Fruit fly (Drosophila melanogaster): Measurements from ENCODE around the gene CG13282.

Gene CG13282

DNA sequence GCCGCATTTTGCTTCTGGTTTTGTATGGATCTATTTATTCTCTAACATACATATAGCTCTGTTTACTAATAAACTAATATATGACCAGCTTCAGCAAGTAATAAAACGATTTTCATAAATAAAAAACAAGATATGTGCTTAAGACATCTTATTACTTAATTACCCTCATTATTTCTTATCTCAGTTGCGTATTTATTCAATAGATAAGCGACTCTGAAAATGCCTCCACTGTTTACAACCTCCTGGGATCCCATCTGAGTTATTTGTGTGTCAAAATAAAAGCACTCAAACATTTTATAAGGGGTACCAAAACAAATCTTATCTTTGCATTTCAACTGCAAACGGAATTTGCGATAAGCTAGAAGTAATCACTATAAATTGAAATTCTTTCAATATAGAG, 14.6 kb downstream of the CG13282 start (continued):
- TF ChIP-seq Myb (GFP tag; optimal IDR thresholded peaks at IDR 0.05) (no peak), CG13624 (GFP tag; optimal IDR thresholded peaks at IDR 0.05) (no peak), CHES-1-like (GFP tag; optimal IDR thresholded peaks at IDR 0.05) (no peak), Hmx (GFP tag; optimal IDR thresholded peaks at IDR 0.05) (no peak), CG3281 (GFP tag; optimal IDR thresholded peaks at IDR 0.05) (peak; percentile 65), CoRest (tag; optimal IDR thresholded peaks at IDR 0.05) (no peak), Max (GFP tag; optimal IDR thresholded peaks at IDR 0.05) (no peak), CG17359 (tag; optimal IDR thresholded peaks at IDR 0.05) (peak; percentile 14), CG11560 (tag; IDR thresholded peaks at IDR 0.05) (no peak), ind (GFP tag; optimal IDR thresholded peaks at IDR 0.05) (no peak), CG10209 (GFP tag; optimal IDR thresholded peaks at IDR 0.05) (no peak), repo (GFP tag; optimal IDR thresholded peaks at IDR 0.05) (no peak), lbe (GFP tag; optimal IDR thresholded peaks at IDR 0.05) (peak; percentile 34), nerfin-2 (GFP tag; IDR thresholded peaks at IDR 0.05; ENCODE audit: partially characterized antibody) (no peak), gro (GFP tag; optimal IDR thresholded peaks at IDR 0.05) (no peak), cato (GFP tag; optimal IDR thresholded peaks at IDR 0.05; ENCODE audit: borderline replicate concordance) (no peak), Fer2 (tag; optimal IDR thresholded peaks at IDR 0.05) (peak; percentile 38), ttk (GFP tag; IDR thresholded peaks at IDR 0.05) (no peak), CG6765 (GFP tag; optimal IDR thresholded peaks at IDR 0.05) (peak; percentile 51), Dref (GFP tag; IDR thresholded peaks at IDR 0.05) (no peak), CG18764 (GFP tag; optimal IDR thresholded peaks at IDR 0.05) (no peak), CG7556 (GFP tag; optimal IDR thresholded peaks at IDR 0.05) (no peak), CG16815 (GFP tag; optimal IDR thresholded peaks at IDR 0.05) (no peak), CG7839 (tag; optimal IDR thresholded peaks at IDR 0.05) (no peak), ac (GFP tag; optimal IDR thresholded peaks at IDR 0.05) (no peak), lab (GFP tag; optimal IDR thresholded peaks at IDR 0.05) (peak; percentile 44), CG18599 (GFP tag; optimal IDR thresholded peaks at IDR 0.05) (peak; percentile 36), az2 (GFP tag; optimal IDR thresholded peaks at IDR 0.05) (no peak), CG6683 (GFP tag; optimal IDR thresholded peaks at IDR 0.05) (no peak), chn (GFP tag; optimal IDR thresholded peaks at IDR 0.05) (no peak), CG4820 (GFP tag; optimal IDR thresholded peaks at IDR 0.05) (no peak), Hr51 (GFP tag; optimal IDR thresholded peaks at IDR 0.05) (no peak), CG15479 (GFP tag; optimal IDR thresholded peaks at IDR 0.05) (no peak), stwl (tag; optimal IDR thresholded peaks at IDR 0.05) (no peak), abd-A (tag; optimal IDR thresholded peaks at IDR 0.05) (no peak), CG13296 (GFP tag; optimal IDR thresholded peaks at IDR 0.05) (peak; percentile 79), CG13894 (tag; optimal IDR thresholded peaks at IDR 0.05) (peak; percentile 86), B-H1 (GFP tag; IDR thresholded peaks at IDR 0.05) (no peak), D (optimal IDR thresholded peaks at IDR 0.05) (no peak), D (GFP tag; optimal IDR thresholded peaks at IDR 0.05) (no peak), CG7745 (tag; optimal IDR thresholded peaks at IDR 0.05) (no peak), MTF-1 (GFP tag; optimal IDR thresholded peaks at IDR 0.05; ENCODE audit: borderline replicate concordance) (no peak), CG8388 (GFP tag; optimal IDR thresholded peaks at IDR 0.05) (no peak), Mrtf (GFP tag; IDR thresholded peaks at IDR 0.05) (no peak), mirr (GFP tag; optimal IDR thresholded peaks at IDR 0.05) (peak; percentile 68), Drgx (GFP tag; IDR thresholded peaks at IDR 0.05) (no peak), CG31388 (GFP tag; optimal IDR thresholded peaks at IDR 0.05) (no peak), CG30020 (tag; optimal IDR thresholded peaks at IDR 0.05) (no peak), wor (GFP tag; IDR thresholded peaks at IDR 0.05) (no peak), Sry-β (GFP tag; optimal IDR thresholded peaks at IDR 0.05) (no peak), MBD-R2 (GFP tag; IDR thresholded peaks at IDR 0.05) (no peak)
